Worm (Caenorhabditis elegans): ENCODE measurements around the gene str-69.

ce11 chrV:3071548-3071947 lies 34.2 kb downstream of the str-69 start, which contains the start of gene C50H11.13:
- TF ChIP-seq ctbp-1 (GFP tag; IDR thresholded peaks at IDR 0.05), result no peak
- no peak for TF ChIP-seq set-16 (GFP tag; IDR thresholded peaks at IDR 0.05)
- TF ChIP-seq nhr-76 (tag; optimal IDR thresholded peaks at IDR 0.05), result no peak
- TF ChIP-seq daf-12 (tag; optimal IDR thresholded peaks at IDR 0.05), result no peak
- no peak for TF ChIP-seq T26A8.4 (GFP tag; IDR thresholded peaks at IDR 0.05)
- TF ChIP-seq dmd-8 (GFP tag; IDR thresholded peaks at IDR 0.05), result no peak
- TF ChIP-seq nhr-237 (tag; optimal IDR thresholded peaks at IDR 0.05), result no peak
